Fruit fly (Drosophila melanogaster) whole organism, wandering third instar larva: ENCODE measurements around the gene sds22.

Source experiments
- Abd-B ChIP-seq: fragments of >200 bp; optimal IDR thresholded peaks from 2 replicates; lab custom pipeline; 2017; ENCODE audit warnings: missing biosample characterization, missing genetic modification characterization
- Dfd ChIP-seq: fragments of >200 bp; optimal IDR thresholded peaks from 2 replicates; lab custom pipeline; 2017; ENCODE audit warnings: missing biosample characterization, missing genetic modification characterization
- Hr78 ChIP-seq: fragments of >200 bp; optimal IDR thresholded peaks from 2 replicates; lab custom pipeline; 2017; ENCODE audit warnings: missing biosample characterization, missing genetic modification characterization
- Hr83 ChIP-seq: fragments of 200-300 bp; sonication (Bioruptor generic); optimal IDR thresholded peaks from 2 replicates; lab custom pipeline; 2016; ENCODE audit warnings: missing biosample characterization, mild to moderate bottlenecking, missing genetic modification characterization, moderate library complexity; ENCODE audit not compliant: poor library complexity, severe bottlenecking
- Mio ChIP-seq: sonication (Bioruptor generic); optimal IDR thresholded peaks from 2 replicates; lab custom pipeline; 2016; ENCODE audit warnings: missing biosample characterization, missing genetic modification characterization
- OdsH ChIP-seq: fragments of 200-800 bp; sonication (Bioruptor generic); optimal IDR thresholded peaks from 2 replicates; lab custom pipeline; 2016; ENCODE audit warnings: missing biosample characterization, mild to moderate bottlenecking, missing genetic modification characterization
- dl ChIP-seq, 2 experiments: fragments of 175-275, 200-275 bp in 1 of 2; fragments of 200-275 bp in 1 of 2; sonication (Bioruptor generic); optimal IDR thresholded peaks; lab custom pipeline; 2018; ENCODE audit warnings: mild to moderate bottlenecking in 2 of 2, missing biosample characterization in 2 of 2, missing genetic modification characterization in 2 of 2, moderate library complexity in 2 of 2; ENCODE audit not compliant: partially characterized antibody in 2 of 2, insufficient read depth in 1 of 2
- dsf ChIP-seq: sonication (Bioruptor generic); optimal IDR thresholded peaks from 2 replicates; lab custom pipeline; 2016; ENCODE audit warnings: missing biosample characterization, missing genetic modification characterization, borderline replicate concordance
- lola ChIP-seq: fragments of >200 bp; optimal IDR thresholded peaks from 2 replicates; lab custom pipeline; 2017; ENCODE audit warnings: missing biosample characterization, missing genetic modification characterization
- usp ChIP-seq: fragments of >200 bp; optimal IDR thresholded peaks from 2 replicates; lab custom pipeline; 2017; ENCODE audit warnings: missing biosample characterization, missing genetic modification characterization

- TF ChIP-seq dl (GFP tag; optimal IDR thresholded peaks at IDR 0.05; lab: Kevin White, UChicago; ENCODE audit: insufficient read depth in 1 of 2, partially characterized antibody in 2 of 2) (no peak), Hr83 (GFP tag; lab: Kevin White, UChicago) (no peak), Dfd (no peak), Mio (GFP tag; lab: Kevin White, UChicago) (no peak), dsf (GFP tag; lab: Kevin White, UChicago) (no peak), lola (GFP tag; lab: Kevin White, UChicago) (no peak), OdsH (GFP tag; lab: Kevin White, UChicago) (no peak), Abd-B (no peak), Hr78 (GFP tag; lab: Kevin White, UChicago) (no peak), usp (no peak)
Observed at dm6 chr3R:17346212-17346611, 45.2 kb upstream of the sds22 start.
